Fruit fly (Drosophila melanogaster): ENCODE results near the gene Klp67A.

Gene Klp67A

dm6 chr3L:9357830-9358712, 8.8 kb downstream of the Klp67A start:
- TF ChIP-seq Gug (GFP tag; IDR thresholded peaks at IDR 0.05) (no peak), CG16779 (tag; optimal IDR thresholded peaks at IDR 0.05) (peak; percentile 83), Eip75B (GFP tag; optimal IDR thresholded peaks at IDR 0.05) (peak; percentile 21), net (GFP tag; optimal IDR thresholded peaks at IDR 0.05) (peak; percentile 34), fkh (GFP tag; optimal IDR thresholded peaks at IDR 0.05) (peak; percentile 89), acj6 (GFP tag; optimal IDR thresholded peaks at IDR 0.05) (no peak), CG32006 (GFP tag; optimal IDR thresholded peaks at IDR 0.05) (no peak), CG10631 (GFP tag; optimal IDR thresholded peaks at IDR 0.05) (peak; percentile 20), esn (GFP tag; optimal IDR thresholded peaks at IDR 0.05) (no peak), Eip78C (GFP tag) (peak; percentile 74), lz (GFP tag; optimal IDR thresholded peaks at IDR 0.05) (no peak), Sox102F (GFP tag; optimal IDR thresholded peaks at IDR 0.05) (no peak), svp (GFP tag) (peak; percentile 86), vri (GFP tag; optimal IDR thresholded peaks at IDR 0.05) (peak; percentile 9), ss (GFP tag; optimal IDR thresholded peaks at IDR 0.05) (peak; percentile 48 to 77), dsx (GFP tag; optimal IDR thresholded peaks at IDR 0.05; ENCODE audit: poor library complexity, severe bottlenecking) (peak; percentile 52), CG15336 (GFP tag; IDR thresholded peaks at IDR 0.05) (0 out of 2 replicates have a peak, but pooled peaks have one; percentile 20), CG10669 (GFP tag; optimal IDR thresholded peaks at IDR 0.05) (peak; percentile 10), spab (GFP tag; optimal IDR thresholded peaks at IDR 0.05) (peak; percentile 45), achi (GFP tag; optimal IDR thresholded peaks at IDR 0.05) (no peak), salr (GFP tag; optimal IDR thresholded peaks at IDR 0.05) (no peak), CG6276 (GFP tag; optimal IDR thresholded peaks at IDR 0.05) (peak; percentile 30), Smox (GFP tag; optimal IDR thresholded peaks at IDR 0.05) (no peak), CG6163 (GFP tag; IDR thresholded peaks at IDR 0.05) (peak; percentile 74; the same call in 2 of the 3 replicates), OdsH (GFP tag; optimal IDR thresholded peaks at IDR 0.05) (no peak), eg (GFP tag; IDR thresholded peaks at IDR 0.05) (no peak), Sox14 (GFP tag; optimal IDR thresholded peaks at IDR 0.05) (peak; percentile 6), CG11902 (GFP tag; optimal IDR thresholded peaks at IDR 0.05) (no peak), CG3032 (tag; optimal IDR thresholded peaks at IDR 0.05) (peak; percentile 53), Sox15 (GFP tag; optimal IDR thresholded peaks at IDR 0.05) (no peak), CG9139 (GFP tag; optimal IDR thresholded peaks at IDR 0.05) (peak; percentile 36), CG8319 (GFP tag; optimal IDR thresholded peaks at IDR 0.05) (no peak), CG6808 (GFP tag; optimal IDR thresholded peaks at IDR 0.05) (peak; percentile 62), cyc (GFP tag; optimal IDR thresholded peaks at IDR 0.05) (no peak), CG1621 (tag; optimal IDR thresholded peaks at IDR 0.05) (peak; percentile 50), Met (GFP tag; optimal IDR thresholded peaks at IDR 0.05) (no peak), Eip93F (GFP tag; optimal IDR thresholded peaks at IDR 0.05) (peak; percentile 62), Ets96B (tag; optimal IDR thresholded peaks at IDR 0.05) (peak; percentile 51)

- TF ChIP-seq eg (GFP tag; IDR thresholded peaks at IDR 0.05): no peak
- TF ChIP-seq fkh (GFP tag; optimal IDR thresholded peaks at IDR 0.05): peak; percentile 26
- TF ChIP-seq acj6 (GFP tag; optimal IDR thresholded peaks at IDR 0.05): no peak
- TF ChIP-seq dac (GFP tag; optimal IDR thresholded peaks at IDR 0.05): no peak
- no peak for TF ChIP-seq CG32006 (GFP tag; optimal IDR thresholded peaks at IDR 0.05)
- TF ChIP-seq Eip78C (GFP tag): peak; percentile 28
- TF ChIP-seq OdsH (GFP tag; optimal IDR thresholded peaks at IDR 0.05): no peak
- no peak for TF ChIP-seq CG8119 (GFP tag; IDR thresholded peaks at IDR 0.05)
- TF ChIP-seq Sox14 (GFP tag; optimal IDR thresholded peaks at IDR 0.05): no peak
- TF ChIP-seq Eip93F (GFP tag; optimal IDR thresholded peaks at IDR 0.05): no peak
- TF ChIP-seq svp (GFP tag): peak; percentile 98
These were observed 10.6 kb downstream of the Klp67A start for dm6 chr3L:9356138-9356753.
